Worm (Caenorhabditis elegans): ENCODE data around the gene Y26G10.4.

The Y26G10.4 gene

DNA sequence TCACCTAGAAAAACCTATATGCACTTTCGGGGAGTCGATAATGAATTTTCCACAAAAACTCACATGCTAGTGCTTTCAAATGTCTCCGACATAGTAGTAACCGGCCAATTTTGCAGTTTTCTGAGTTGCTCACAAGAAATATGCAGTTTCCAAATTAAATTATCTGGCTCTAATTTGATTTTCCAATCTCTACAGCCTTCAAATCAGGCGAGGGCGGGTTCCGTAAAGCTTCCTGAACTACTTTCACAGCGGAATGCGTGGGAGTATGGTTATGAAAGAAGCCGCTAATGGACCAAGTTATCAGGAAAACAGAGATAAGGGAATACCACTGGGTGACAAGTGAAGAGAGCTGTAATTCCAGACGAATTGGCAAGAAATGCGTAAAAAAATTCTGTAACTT, 33.1 kb downstream of the Y26G10.4 start, which contains the start of gene F59A1.11:
Gene F59A1.11 (minus strand): TSS at position 101 of the 400 bp plus-strand sequence.
- TF ChIP-seq unc-39 (tag; optimal IDR thresholded peaks at IDR 0.05): no peak
- no peak for TF ChIP-seq nhr-25 (tag; optimal IDR thresholded peaks at IDR 0.05)
- TF ChIP-seq nhr-129 (tag; optimal IDR thresholded peaks at IDR 0.05): no peak
- TF ChIP-seq sma-9 (GFP tag; optimal IDR thresholded peaks at IDR 0.05): no peak
- no peak for TF ChIP-seq sma-9 (tag; optimal IDR thresholded peaks at IDR 0.05)
- no peak for TF ChIP-seq nhr-77 (tag; optimal IDR thresholded peaks at IDR 0.05)
- TF ChIP-seq sem-4 (tag; optimal IDR thresholded peaks at IDR 0.05): no peak
- no peak for TF ChIP-seq snpc-4 (tag; optimal IDR thresholded peaks at IDR 0.05)
- no peak for TF ChIP-seq skn-1 (tag; optimal IDR thresholded peaks at IDR 0.05)
- TF ChIP-seq zag-1 (tag; optimal IDR thresholded peaks at IDR 0.05): no peak
- no peak for TF ChIP-seq R02D3.7 (tag; optimal IDR thresholded peaks at IDR 0.05)
- TF ChIP-seq ceh-82 (tag; optimal IDR thresholded peaks at IDR 0.05): no peak
- TF ChIP-seq ztf-4 (tag; optimal IDR thresholded peaks at IDR 0.05): no peak

ce11 chrV:17664367-17664766, 34.6 kb downstream of the Y26G10.4 start:
- TF ChIP-seq lin-39 (tag; optimal IDR thresholded peaks at IDR 0.05): no peak
- no peak for TF ChIP-seq alr-1 (tag; optimal IDR thresholded peaks at IDR 0.05)
- no peak for TF ChIP-seq lin-11 (tag; optimal IDR thresholded peaks at IDR 0.05)
- no peak for TF ChIP-seq ama-1 (optimal IDR thresholded peaks at IDR 0.05)
- no peak for TF ChIP-seq egl-27 (tag; optimal IDR thresholded peaks at IDR 0.05)
- TF ChIP-seq sma-3 (GFP tag; optimal IDR thresholded peaks at IDR 0.05): no peak
- no peak for TF ChIP-seq nhr-21 (tag; optimal IDR thresholded peaks at IDR 0.05)
- TF ChIP-seq C34F6.9 (tag; optimal IDR thresholded peaks at IDR 0.05): no peak
- TF ChIP-seq aly-2 (tag; optimal IDR thresholded peaks at IDR 0.05): no peak
- TF ChIP-seq F13H6.1 (tag; optimal IDR thresholded peaks at IDR 0.05): no peak
- no peak for TF ChIP-seq ztf-1 (GFP tag; conservative IDR thresholded peaks at IDR 0.05)
- no peak for TF ChIP-seq blmp-1 (tag; optimal IDR thresholded peaks at IDR 0.05; ENCODE audit: insufficient read depth)
- TF ChIP-seq nhr-10 (tag; optimal IDR thresholded peaks at IDR 0.05): no peak
- no peak for TF ChIP-seq Y55F3AM.14 (GFP tag; optimal IDR thresholded peaks at IDR 0.05)
- TF ChIP-seq nhr-237 (tag; optimal IDR thresholded peaks at IDR 0.05): no peak
- no peak for TF ChIP-seq lsy-2 (tag; optimal IDR thresholded peaks at IDR 0.05)
- no peak for TF ChIP-seq mbf-1 (tag; optimal IDR thresholded peaks at IDR 0.05)
- no peak for TF ChIP-seq mdl-1 (tag; optimal IDR thresholded peaks at IDR 0.05)
- TF ChIP-seq elt-3 (tag; optimal IDR thresholded peaks at IDR 0.05): no peak

ce11 chrV:17662260-17662659, 36.7 kb downstream of the Y26G10.4 start:
- TF ChIP-seq ama-1 (optimal IDR thresholded peaks at IDR 0.05): no peak
- no peak for TF ChIP-seq nhr-12 (tag; optimal IDR thresholded peaks at IDR 0.05)
- no peak for TF ChIP-seq nhr-129 (tag; optimal IDR thresholded peaks at IDR 0.05)
- no peak for TF ChIP-seq elt-1 (tag; optimal IDR thresholded peaks at IDR 0.05)
- TF ChIP-seq egl-27 (tag; optimal IDR thresholded peaks at IDR 0.05): no peak
- TF ChIP-seq lin-39 (tag; optimal IDR thresholded peaks at IDR 0.05): no peak
- peak; percentile 70 for TF ChIP-seq sma-9 (GFP tag; optimal IDR thresholded peaks at IDR 0.05)
- no peak for TF ChIP-seq sma-9 (tag; optimal IDR thresholded peaks at IDR 0.05)
- no peak for TF ChIP-seq blmp-1 (tag; optimal IDR thresholded peaks at IDR 0.05; ENCODE audit: insufficient read depth)
- no peak for TF ChIP-seq mbf-1 (tag; optimal IDR thresholded peaks at IDR 0.05)
- TF ChIP-seq lin-11 (tag; optimal IDR thresholded peaks at IDR 0.05): no peak
- TF ChIP-seq nhr-10 (tag; optimal IDR thresholded peaks at IDR 0.05): no peak
- no peak for TF ChIP-seq nhr-6 (tag; optimal IDR thresholded peaks at IDR 0.05)
- peak; percentile 83 for TF ChIP-seq fos-1 (tag; optimal IDR thresholded peaks at IDR 0.05)
- TF ChIP-seq sem-4 (tag; optimal IDR thresholded peaks at IDR 0.05): no peak
- no peak for TF ChIP-seq aly-2 (tag; optimal IDR thresholded peaks at IDR 0.05)
- peak; percentile 35 for TF ChIP-seq crh-2 (tag; optimal IDR thresholded peaks at IDR 0.05)
- no peak for TF ChIP-seq lin-13 (GFP tag; optimal IDR thresholded peaks at IDR 0.05)
- TF ChIP-seq Y55F3AM.14 (GFP tag; optimal IDR thresholded peaks at IDR 0.05): no peak
- TF ChIP-seq ztf-11 (tag; optimal IDR thresholded peaks at IDR 0.05): no peak
- TF ChIP-seq nhr-11 (tag; optimal IDR thresholded peaks at IDR 0.05): no peak

DNA sequence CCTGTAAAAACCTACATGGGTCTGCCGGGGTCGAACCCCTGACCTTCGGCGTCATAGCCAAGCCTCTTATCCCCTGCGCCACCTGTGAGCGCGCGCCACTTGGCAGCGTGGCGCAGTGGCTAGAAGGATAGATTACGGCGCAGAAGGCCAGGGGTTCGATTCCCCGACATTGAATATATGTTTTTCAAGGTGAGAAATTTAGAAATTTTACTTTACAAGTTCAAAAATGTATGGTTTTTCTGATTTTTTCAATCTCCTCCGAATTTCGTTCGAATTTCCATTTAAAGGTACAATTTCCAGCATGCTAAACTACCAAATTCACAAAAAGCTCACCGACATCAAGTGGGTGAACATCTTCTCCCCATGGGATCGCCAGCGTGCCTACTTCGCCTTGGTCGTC, 39.0 kb downstream of the Y26G10.4 start, which contains the start of gene dgat-2:
Gene dgat-2 (plus strand): TSS at position 301 of the 400 bp plus-strand sequence.
- no peak for TF ChIP-seq nhr-11 (tag; optimal IDR thresholded peaks at IDR 0.05)
- TF ChIP-seq sma-9 (GFP tag; optimal IDR thresholded peaks at IDR 0.05): no peak
- TF ChIP-seq sma-9 (tag; optimal IDR thresholded peaks at IDR 0.05): no peak
- no peak for TF ChIP-seq unc-39 (tag; optimal IDR thresholded peaks at IDR 0.05)
- no peak for TF ChIP-seq ztf-11 (tag; optimal IDR thresholded peaks at IDR 0.05)
- TF ChIP-seq dmd-4 (tag; optimal IDR thresholded peaks at IDR 0.05): no peak
